Fruit fly (Drosophila melanogaster) whole organism, adult: ENCODE results near the gene futsch.

Source experiments
- CG14711 ChIP-seq: fragments of 200-800 bp; sonication (Bioruptor generic); optimal IDR thresholded peaks from 2 replicates; lab custom pipeline; 2018; ENCODE audit warnings: missing biosample characterization, mild to moderate bottlenecking, missing genetic modification characterization, moderate library complexity
- CG1620 ChIP-seq: fragments of 200-800 bp; sonication (Bioruptor generic); optimal IDR thresholded peaks from 2 replicates; lab custom pipeline; 2016; ENCODE audit warnings: missing biosample characterization, missing genetic modification characterization
- CG7101 ChIP-seq: fragments of 200-800 bp; sonication (Bioruptor generic); optimal IDR thresholded peaks from 2 replicates; lab custom pipeline; 2018; ENCODE audit warnings: missing biosample characterization, mild to moderate bottlenecking, missing genetic modification characterization, moderate library complexity
- Crg-1 ChIP-seq: fragments of 200-800 bp; sonication (Bioruptor generic); optimal IDR thresholded peaks from 2 replicates; lab custom pipeline; 2016; ENCODE audit warnings: missing biosample characterization, missing genetic modification characterization
- Hr96 ChIP-seq: fragments of 200-800 bp; sonication (Bioruptor generic); optimal IDR thresholded peaks from 2 replicates; lab custom pipeline; 2016; ENCODE audit warnings: missing biosample characterization, missing genetic modification characterization
- Mnt ChIP-seq: fragments of 200-800 bp; sonication (Bioruptor generic); optimal IDR thresholded peaks from 2 replicates; lab custom pipeline; 2016; ENCODE audit warnings: missing biosample characterization, mild to moderate bottlenecking, missing genetic modification characterization
- bab1 ChIP-seq: fragments of 200-800 bp; sonication (Bioruptor generic); optimal IDR thresholded peaks from 3 replicates; lab custom pipeline; 2019; ENCODE audit warnings: missing biosample characterization, mild to moderate bottlenecking, missing genetic modification characterization, moderate library complexity
- cic ChIP-seq: fragments of 200-800 bp; sonication (Bioruptor generic); optimal IDR thresholded peaks from 2 replicates; lab custom pipeline; 2017; ENCODE audit warnings: missing biosample characterization, mild to moderate bottlenecking, missing genetic modification characterization, moderate library complexity
- ovo ChIP-seq: fragments of 200-800 bp; sonication (Bioruptor generic); optimal IDR thresholded peaks from 2 replicates; lab custom pipeline; 2016; ENCODE audit warnings: missing biosample characterization, missing genetic modification characterization
- pad ChIP-seq: fragments of 200-800 bp; sonication (Bioruptor generic); optimal IDR thresholded peaks from 3 replicates; lab custom pipeline; 2017; ENCODE audit warnings: missing biosample characterization, missing genetic modification characterization, mild to moderate bottlenecking, moderate library complexity, missing genetic modification reagents
- tj ChIP-seq: fragments of 200-800 bp; sonication (Bioruptor generic); optimal IDR thresholded peaks from 3 replicates; lab custom pipeline; 2017; ENCODE audit warnings: missing biosample characterization, mild to moderate bottlenecking, missing genetic modification characterization, moderate library complexity

- TF ChIP-seq CG7101: no peak
- no peak for TF ChIP-seq pad (GFP tag; lab: Kevin White, UChicago)
- TF ChIP-seq CG14711 (tag; lab: Kevin White, UChicago): no peak
- no peak for TF ChIP-seq cic (GFP tag; lab: Kevin White, UChicago)
- TF ChIP-seq Hr96: no peak
- no peak for TF ChIP-seq ovo (GFP tag; lab: Kevin White, UChicago)
- no peak for TF ChIP-seq tj (GFP tag; lab: Kevin White, UChicago)
- no peak for TF ChIP-seq CG1620 (GFP tag; lab: Kevin White, UChicago)
- TF ChIP-seq bab1 (GFP tag; lab: Kevin White, UChicago): no peak
- no peak for TF ChIP-seq Mnt (GFP tag; lab: Kevin White, UChicago)
- TF ChIP-seq Crg-1: no peak
Observed at dm6 chrX:1405779-1406178, 3.1 kb upstream of the futsch start.
